Worm (Caenorhabditis elegans) whole organism, L1 larva: ENCODE data around the gene orai-1.

Experiments
- C34B4.2 ChIP-seq: sonication (generic microtip); optimal IDR thresholded peaks from 2 replicates; lab custom pipeline; 2017; ENCODE audit warnings: mild to moderate bottlenecking, missing genetic modification characterization, missing compliant biosample characterization
- F16B12.6 ChIP-seq: fragments of 150-350 bp; optimal IDR thresholded peaks from 2 replicates; lab custom pipeline; 2014; ENCODE audit warnings: missing biosample characterization, missing genetic modification characterization
- Y116A8C.19 ChIP-seq: sonication (generic microtip); optimal IDR thresholded peaks from 2 replicates; lab custom pipeline; 2016; ENCODE audit warnings: missing compliant biosample characterization, missing genetic modification characterization, borderline replicate concordance
- aha-1 ChIP-seq: fragments of 150-350 bp; optimal IDR thresholded peaks from 2 replicates; lab custom pipeline; 2014; ENCODE audit warnings: missing biosample characterization, missing genetic modification characterization
- aly-2 ChIP-seq: fragments of 150-350 bp; optimal IDR thresholded peaks from 2 replicates; lab custom pipeline; 2014; ENCODE audit warnings: missing biosample characterization, missing genetic modification characterization
- blmp-1 ChIP-seq: fragments of 150-350 bp; optimal IDR thresholded peaks from 2 replicates; lab custom pipeline; 2014; ENCODE audit warnings: missing biosample characterization, missing genetic modification characterization
- ceh-63 ChIP-seq: fragments of 200-800 bp; sonication (Bioruptor generic); optimal IDR thresholded peaks from 2 replicates; lab custom pipeline; 2018; ENCODE audit warnings: mild to moderate bottlenecking, missing genetic modification characterization, missing compliant biosample characterization
- ceh-8 ChIP-seq: fragments of 200-800 bp; sonication (Bioruptor generic); optimal IDR thresholded peaks from 2 replicates; lab custom pipeline; 2018; ENCODE audit warnings: mild to moderate bottlenecking, missing genetic modification characterization, moderate library complexity, missing compliant biosample characterization
- ces-1 ChIP-seq: fragments of 150-350 bp; optimal IDR thresholded peaks from 2 replicates; lab custom pipeline; 2014; ENCODE audit warnings: missing biosample characterization, missing genetic modification reagents, missing genetic modification characterization
- efl-1 ChIP-seq, 4 experiments: fragments of 150-350 bp; optimal IDR thresholded peaks in 3 of 4; peaks in 1 of 4; 1 replicate in 1 of 4; 2 replicates in 3 of 4; lab custom pipeline; 2014; ENCODE audit warnings: missing biosample characterization in 2 of 4, missing genetic modification characterization in 2 of 4, missing genetic modification reagents in 2 of 4
- efl-3 ChIP-seq: fragments of 200-800 bp; sonication (Bioruptor generic); optimal IDR thresholded peaks from 2 replicates; lab custom pipeline; 2018; ENCODE audit warnings: mild to moderate bottlenecking, missing genetic modification characterization, missing compliant biosample characterization
- egl-27 ChIP-seq, 2 experiments: fragments of 150-350 bp in 1 of 2; sonication (generic microtip); optimal IDR thresholded peaks; 3 replicates each; lab custom pipeline; 2017 to 2018; ENCODE audit warnings: missing biosample characterization in 2 of 2, missing genetic modification characterization in 2 of 2, missing genetic modification reagents in 2 of 2
- elt-3 ChIP-seq, 6 experiments: fragments of 150-350 bp in 1 of 6; sonication (generic microtip); optimal IDR thresholded peaks; 2 replicates each; lab custom pipeline; 2017 to 2018; ENCODE audit warnings: missing biosample characterization in 6 of 6, missing genetic modification characterization in 6 of 6, inconsistent platforms in 1 of 6
- ets-5 ChIP-seq: fragments of 200-800 bp; sonication (Bioruptor generic); IDR thresholded peaks from 2 replicates; pipeline ENCODE4 v1.3.6; 2022; ENCODE audit warnings: missing genetic modification characterization, missing compliant biosample characterization
- fkh-8 ChIP-seq: sonication (generic microtip); optimal IDR thresholded peaks from 2 replicates; lab custom pipeline; 2016; ENCODE audit warnings: mild to moderate bottlenecking, missing genetic modification characterization, missing compliant biosample characterization
- fos-1 ChIP-seq: fragments of 150-350 bp; optimal IDR thresholded peaks from 2 replicates; lab custom pipeline; 2014; ENCODE audit warnings: missing biosample characterization, missing genetic modification characterization
- hlh-4 ChIP-seq: sonication (generic microtip); optimal IDR thresholded peaks from 2 replicates; lab custom pipeline; 2016; ENCODE audit warnings: mild to moderate bottlenecking, missing genetic modification characterization, missing compliant biosample characterization
- irx-1 ChIP-seq: sonication (generic microtip); optimal IDR thresholded peaks from 2 replicates; lab custom pipeline; 2016; ENCODE audit warnings: missing genetic modification characterization, missing compliant biosample characterization
- isw-1 ChIP-seq: fragments of 200-800 bp; sonication (Bioruptor generic); IDR thresholded peaks from 2 replicates; pipeline ENCODE4 v1.3.6; 2022; ENCODE audit warnings: missing genetic modification characterization, missing compliant biosample characterization
- jun-1 ChIP-seq: fragments of 150-350 bp; optimal IDR thresholded peaks from 2 replicates; lab custom pipeline; 2014; ENCODE audit warnings: missing biosample characterization, missing genetic modification reagents, missing genetic modification characterization
- lin-13 ChIP-seq: fragments of 150-350 bp; optimal IDR thresholded peaks from 2 replicates; lab custom pipeline; 2014; ENCODE audit warnings: missing biosample characterization, missing genetic modification reagents, missing genetic modification characterization
- lin-15B ChIP-seq: fragments of 150-350 bp; sonication (generic microtip); optimal IDR thresholded peaks from 3 replicates; lab custom pipeline; 2014; ENCODE audit warnings: missing biosample characterization, missing genetic modification characterization
- lir-3 ChIP-seq: sonication (generic microtip); optimal IDR thresholded peaks from 2 replicates; lab custom pipeline; 2016; ENCODE audit warnings: mild to moderate bottlenecking, missing genetic modification characterization, moderate library complexity, missing compliant biosample characterization; ENCODE audit not compliant: poor library complexity
- lsy-2 ChIP-seq, 2 experiments: fragments of 150-350 bp; optimal IDR thresholded peaks; 2 replicates each; lab custom pipeline; 2014; ENCODE audit warnings: missing biosample characterization in 2 of 2, missing genetic modification characterization in 2 of 2
- mab-9 ChIP-seq: fragments of 200-800 bp; sonication (Bioruptor generic); IDR thresholded peaks from 2 replicates; pipeline ENCODE4 v1.3.6; 2022; ENCODE audit warnings: missing genetic modification reagents, missing genetic modification characterization, missing compliant biosample characterization
- mef-2 ChIP-seq: fragments of 150-350 bp; optimal IDR thresholded peaks from 2 replicates; lab custom pipeline; 2014; ENCODE audit warnings: missing biosample characterization, missing genetic modification characterization
- mep-1 ChIP-seq: fragments of 150-350 bp; optimal IDR thresholded peaks from 2 replicates; lab custom pipeline; 2014; ENCODE audit warnings: missing biosample characterization, missing genetic modification characterization
- nhr-11 ChIP-seq: fragments of 150-350 bp; optimal IDR thresholded peaks from 2 replicates; lab custom pipeline; 2014; ENCODE audit warnings: missing biosample characterization, missing genetic modification characterization
- nhr-19 ChIP-seq: fragments of 200-800 bp; sonication (Bioruptor generic); conservative IDR thresholded peaks from 2 replicates; pipeline ENCODE4 v1.3.6; 2022; ENCODE audit warnings: missing genetic modification characterization, missing compliant biosample characterization
- nhr-20 ChIP-seq: sonication (generic microtip); optimal IDR thresholded peaks from 2 replicates; lab custom pipeline; 2016; ENCODE audit warnings: mild to moderate bottlenecking, missing genetic modification characterization, missing compliant biosample characterization
- nhr-28 ChIP-seq: fragments of 150-350 bp; optimal IDR thresholded peaks from 2 replicates; lab custom pipeline; 2014; ENCODE audit warnings: missing biosample characterization, missing genetic modification characterization
- nhr-77 ChIP-seq: fragments of 150-350 bp; optimal IDR thresholded peaks from 2 replicates; lab custom pipeline; 2014; ENCODE audit warnings: missing biosample characterization, missing genetic modification characterization
- nhr-85 ChIP-seq: sonication (generic microtip); peaks from one replicate; lab custom pipeline; 2016; ENCODE audit warnings: missing genetic modification characterization, inconsistent platforms, missing compliant biosample characterization
- pax-3 ChIP-seq: fragments of 200-800 bp; sonication (Bioruptor generic); optimal IDR thresholded peaks from 2 replicates; lab custom pipeline; 2018; ENCODE audit warnings: mild to moderate bottlenecking, missing genetic modification characterization, moderate library complexity, missing compliant biosample characterization
- skn-1 ChIP-seq: fragments of 150-350 bp; optimal IDR thresholded peaks from 2 replicates; lab custom pipeline; 2014; ENCODE audit warnings: missing biosample characterization, missing genetic modification characterization
- snpc-4 ChIP-seq: fragments of 150-350 bp; optimal IDR thresholded peaks from 2 replicates; lab custom pipeline; 2014; ENCODE audit warnings: missing biosample characterization, missing genetic modification characterization
- snu-23 ChIP-seq: sonication (generic microtip); optimal IDR thresholded peaks from 2 replicates; lab custom pipeline; 2016; ENCODE audit warnings: missing genetic modification characterization, missing compliant biosample characterization
- sox-4 ChIP-seq: sonication (generic microtip); optimal IDR thresholded peaks from 2 replicates; lab custom pipeline; 2016; ENCODE audit warnings: missing genetic modification characterization, missing compliant biosample characterization
- sup-37 ChIP-seq: fragments of 200-800 bp; sonication (Bioruptor generic); optimal IDR thresholded peaks from 2 replicates; lab custom pipeline; 2018; ENCODE audit warnings: mild to moderate bottlenecking, missing genetic modification characterization, missing compliant biosample characterization
- swsn-7 ChIP-seq: sonication (generic microtip); optimal IDR thresholded peaks from 2 replicates; lab custom pipeline; 2016; ENCODE audit warnings: missing genetic modification characterization, missing compliant biosample characterization
- tbx-2 ChIP-seq: sonication (generic microtip); optimal IDR thresholded peaks from 2 replicates; lab custom pipeline; 2016; ENCODE audit warnings: missing genetic modification characterization, missing compliant biosample characterization
- tlp-1 ChIP-seq: fragments of 150-350 bp; optimal IDR thresholded peaks from 2 replicates; lab custom pipeline; 2014; ENCODE audit warnings: missing biosample characterization, missing genetic modification characterization
- unc-130 ChIP-seq: fragments of 150-350 bp; optimal IDR thresholded peaks from 2 replicates; lab custom pipeline; 2017; ENCODE audit warnings: missing biosample characterization, missing genetic modification characterization, inconsistent platforms
- unc-30 ChIP-seq: sonication (generic microtip); optimal IDR thresholded peaks from 2 replicates; lab custom pipeline; 2017; ENCODE audit warnings: missing biosample characterization, missing genetic modification characterization
- unc-62 ChIP-seq: fragments of 150-350 bp; optimal IDR thresholded peaks from 2 replicates; lab custom pipeline; 2014; ENCODE audit warnings: missing biosample characterization, missing genetic modification reagents, missing genetic modification characterization
- unc-86 ChIP-seq: sonication (generic microtip); optimal IDR thresholded peaks from 2 replicates; lab custom pipeline; 2016; ENCODE audit warnings: missing genetic modification characterization, missing compliant biosample characterization
- vab-15 ChIP-seq: sonication (generic microtip); optimal IDR thresholded peaks from 2 replicates; lab custom pipeline; 2017; ENCODE audit warnings: missing genotype, mild to moderate bottlenecking, missing genetic modification characterization, missing compliant biosample characterization
- xbp-1 ChIP-seq: sonication (generic microtip); optimal IDR thresholded peaks from 2 replicates; lab custom pipeline; 2016; ENCODE audit warnings: missing genetic modification characterization, missing compliant biosample characterization
- zag-1 ChIP-seq: fragments of 150-350 bp; optimal IDR thresholded peaks from 2 replicates; lab custom pipeline; 2014; ENCODE audit warnings: missing biosample characterization, missing genetic modification characterization
- ztf-11 ChIP-seq, 2 experiments: sonication (generic microtip); optimal IDR thresholded peaks; 2 replicates each; lab custom pipeline; 2016 to 2017; ENCODE audit warnings: missing genetic modification characterization in 2 of 2, missing biosample characterization in 1 of 2, missing compliant biosample characterization in 1 of 2
- ztf-4 ChIP-seq: fragments of 150-350 bp; optimal IDR thresholded peaks from 2 replicates; lab custom pipeline; 2014; ENCODE audit warnings: missing biosample characterization, missing genetic modification characterization

orai-1 gene

ce11 chrIII:668303-668893 is 21.8 kb downstream of the orai-1 start, which contains the start of gene W02B3.3 (continued):
- no peak for TF ChIP-seq unc-30 (tag; lab: Kevin White, UChicago)
- peak; percentile 79 for TF ChIP-seq snu-23
- peak; percentile 8 for TF ChIP-seq lin-15B
- TF ChIP-seq elt-3 (tag; optimal IDR thresholded peaks at IDR 0.05; lab: Kevin White, UChicago): no peak
- TF ChIP-seq xbp-1: peak; percentile 55
- TF ChIP-seq nhr-20 (tag; lab: Kevin White, UChicago): peak; percentile 38
- peak; percentile 86 for TF ChIP-seq unc-86 (tag; lab: Kevin White, UChicago)
- peak; percentile 55 for TF ChIP-seq fos-1 (tag; lab: Kevin White, UChicago)
- TF ChIP-seq jun-1 (tag; lab: Kevin White, UChicago): peak; percentile 16
- peak; percentile 42 for TF ChIP-seq unc-130 (tag; lab: Kevin White, UChicago)
- TF ChIP-seq aha-1: no peak
- TF ChIP-seq, all 84 proteins: peak for 39

- no peak for TF ChIP-seq nhr-85 (tag; lab: Kevin White, UChicago)
- no peak for TF ChIP-seq ceh-63 (GFP tag; lab: Kevin White, UChicago)
- TF ChIP-seq nhr-11 (tag; lab: Kevin White, UChicago): no peak
- TF ChIP-seq ceh-8: peak; percentile 16
- no peak for TF ChIP-seq tlp-1 (tag; lab: Kevin White, UChicago)
- TF ChIP-seq lsy-2 (tag; optimal IDR thresholded peaks at IDR 0.05; lab: Kevin White, UChicago): peak; percentile 18 to 63
- peak; percentile 73 for TF ChIP-seq swsn-7 (tag; lab: Kevin White, UChicago)
- no peak for TF ChIP-seq skn-1 (tag; lab: Kevin White, UChicago)
- peak; percentile 57 for TF ChIP-seq snu-23
- TF ChIP-seq pax-3 (tag; lab: Kevin White, UChicago): peak; percentile 3
- TF ChIP-seq efl-3 (GFP tag; lab: Kevin White, UChicago): no peak
- peak; percentile 78 for TF ChIP-seq unc-86 (tag; lab: Kevin White, UChicago)
- TF ChIP-seq ztf-11 (tag; optimal IDR thresholded peaks at IDR 0.05; lab: Kevin White, UChicago): no peak
- no peak for TF ChIP-seq snpc-4 (tag; lab: Kevin White, UChicago)
- TF ChIP-seq nhr-20 (tag; lab: Kevin White, UChicago): peak; percentile 17
- peak; percentile 83 for TF ChIP-seq mef-2 (tag; lab: Kevin White, UChicago)
- no peak for TF ChIP-seq nhr-28 (tag; lab: Kevin White, UChicago)
- TF ChIP-seq irx-1 (tag; lab: Kevin White, UChicago): no peak
- no peak for TF ChIP-seq zag-1
- peak; percentile 29 for TF ChIP-seq mep-1 (tag; lab: Kevin White, UChicago)
- no peak for TF ChIP-seq Y116A8C.19 (tag; lab: Kevin White, UChicago)
- TF ChIP-seq C34B4.2 (tag; lab: Kevin White, UChicago): no peak
- TF ChIP-seq lin-13 (GFP tag; lab: Kevin White, UChicago): no peak
- TF ChIP-seq sup-37 (GFP tag; lab: Kevin White, UChicago): no peak
- peak; percentile 39 for TF ChIP-seq xbp-1
- TF ChIP-seq hlh-4: no peak
- TF ChIP-seq nhr-19 (GFP tag; lab: Robert Waterston, UW): 0 out of 2 replicates have a peak, but pooled peaks have one; percentile 19
- no peak for TF ChIP-seq egl-27 (tag; optimal IDR thresholded peaks at IDR 0.05; lab: Kevin White, UChicago)
- TF ChIP-seq elt-3 (tag; optimal IDR thresholded peaks at IDR 0.05; lab: Kevin White, UChicago): no peak
- TF ChIP-seq mab-9 (GFP tag; lab: Robert Waterston, UW): no peak
- TF ChIP-seq blmp-1: no peak
- no peak for TF ChIP-seq unc-62 (GFP tag; lab: Kevin White, UChicago)
- no peak for TF ChIP-seq sox-4 (tag; lab: Kevin White, UChicago)
- TF ChIP-seq F16B12.6 (tag; lab: Kevin White, UChicago): no peak
- peak; percentile 87 for TF ChIP-seq ces-1
- no peak for TF ChIP-seq lir-3
- peak; percentile 88 for TF ChIP-seq fkh-8 (tag; lab: Kevin White, UChicago)
- no peak for TF ChIP-seq nhr-77 (tag; lab: Kevin White, UChicago)
- TF ChIP-seq fos-1 (tag; lab: Kevin White, UChicago): no peak
- peak; percentile 65 for TF ChIP-seq tbx-2
- peak; percentile 62 for TF ChIP-seq isw-1
- TF ChIP-seq aly-2 (tag; lab: Kevin White, UChicago): no peak
- peak; percentile 21 to 25 for TF ChIP-seq efl-1 (optimal IDR thresholded peaks at IDR 0.05; lab: Kevin White, UChicago)
- no peak for TF ChIP-seq efl-1 (GFP tag; optimal IDR thresholded peaks at IDR 0.05 in 1 of 2; lab: Kevin White, UChicago)
- no peak for TF ChIP-seq ztf-4 (tag; lab: Kevin White, UChicago)
- no peak for TF ChIP-seq ets-5 (GFP tag; lab: Robert Waterston, UW)
- no peak for TF ChIP-seq vab-15 (tag; lab: Kevin White, UChicago)
Observed at ce11 chrIII:670994-671393, 24.4 kb downstream of the orai-1 start.
